Worm (Caenorhabditis elegans): ENCODE measurements around the gene marc-5.

Gene marc-5

DNA sequence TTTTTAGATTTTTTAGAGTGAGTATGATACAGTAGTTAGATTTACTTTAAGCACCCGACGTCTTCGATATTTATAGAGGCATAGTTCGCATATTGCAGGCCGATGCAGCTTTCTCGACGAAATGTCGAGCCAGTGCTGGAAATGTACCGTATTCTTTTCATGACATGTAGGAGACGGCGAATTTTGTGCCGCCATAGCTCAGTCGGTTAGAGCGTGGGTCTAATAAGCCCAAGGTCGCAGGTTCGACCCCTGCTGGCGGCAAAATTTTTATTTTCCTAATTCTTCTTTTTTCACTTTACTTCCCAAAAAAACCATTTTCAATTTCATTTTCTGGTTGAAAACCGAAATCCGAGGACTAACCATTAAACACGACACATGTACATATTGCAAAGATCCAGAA is 17.1 kb downstream of the marc-5 start (continued):
- TF ChIP-seq snpc-4 (GFP tag; optimal IDR thresholded peaks at IDR 0.05): no peak
- peak in 1 of 4 experiments; percentile 33 for TF ChIP-seq snpc-4 (tag; optimal IDR thresholded peaks at IDR 0.05)
- peak; percentile 14; the same call in 1 of the 2 replicates for TF ChIP-seq ztf-25 (GFP tag; IDR thresholded peaks at IDR 0.05)
- TF ChIP-seq lsl-1 (GFP tag; optimal IDR thresholded peaks at IDR 0.05): peak; percentile 15
- TF ChIP-seq nfyb-1 (GFP tag; IDR thresholded peaks at IDR 0.05): peak; percentile 72; the same call in 1 of the 2 replicates
- TF ChIP-seq F23B12.7 (tag; optimal IDR thresholded peaks at IDR 0.05; ENCODE audit: insufficient read depth): peak; percentile 56
- TF ChIP-seq F33H1.4 (GFP tag; IDR thresholded peaks at IDR 0.05): 0 out of 2 replicates have a peak, but pooled peaks have one; percentile 33

DNA sequence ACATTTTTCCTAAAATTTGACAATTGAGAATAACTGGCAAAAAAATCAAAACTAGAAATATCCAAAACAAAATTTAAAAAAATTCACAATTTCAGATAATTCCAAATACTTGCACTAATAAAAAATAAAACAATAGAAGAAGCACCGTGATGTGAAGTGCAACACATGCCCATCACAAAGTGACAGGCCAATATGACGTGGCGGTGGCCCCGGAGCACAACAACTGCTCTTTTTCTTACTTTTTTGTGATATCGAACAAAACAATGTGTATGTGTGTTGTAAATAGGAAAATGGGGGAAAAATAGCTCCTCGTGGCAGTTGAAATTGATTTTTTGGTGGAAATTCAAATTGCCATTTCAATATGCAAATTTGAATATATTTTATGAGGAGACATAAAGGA is 25.5 kb downstream of the marc-5 start:
- 0 out of 2 replicates have a peak, but pooled peaks have one; percentile 46 for TF ChIP-seq lir-1 (GFP tag; conservative IDR thresholded peaks at IDR 0.05)
- no peak for TF ChIP-seq hlh-26 (GFP tag; conservative IDR thresholded peaks at IDR 0.05)
- no peak for TF ChIP-seq nhr-120 (GFP tag; IDR thresholded peaks at IDR 0.05)
- peak; percentile 88 to 95 for TF ChIP-seq let-607 (tag; optimal IDR thresholded peaks at IDR 0.05)
- no peak for TF ChIP-seq snpc-4 (GFP tag; optimal IDR thresholded peaks at IDR 0.05)
- TF ChIP-seq snpc-4 (tag; optimal IDR thresholded peaks at IDR 0.05): peak in 1 of 4 experiments; percentile 50
- TF ChIP-seq dox-1 (GFP tag; IDR thresholded peaks at IDR 0.05): peak; percentile 45; the same call in 1 of the 2 replicates
- no peak for TF ChIP-seq akir-1 (GFP tag; optimal IDR thresholded peaks at IDR 0.05)
- TF ChIP-seq attf-5 (GFP tag; optimal IDR thresholded peaks at IDR 0.05): peak; percentile 7
- TF ChIP-seq ztf-22 (GFP tag; optimal IDR thresholded peaks at IDR 0.05): peak; percentile 8
- peak; percentile 88 for TF ChIP-seq nhr-80 (tag; optimal IDR thresholded peaks at IDR 0.05)
- TF ChIP-seq unc-62 (GFP tag; optimal IDR thresholded peaks at IDR 0.05): peak; percentile 91
- no peak for TF ChIP-seq cebp-1 (GFP tag; IDR thresholded peaks at IDR 0.05)
- peak; percentile 23 for TF ChIP-seq cebp-1 (tag; optimal IDR thresholded peaks at IDR 0.05)

- TF ChIP-seq unc-62 (GFP tag; optimal IDR thresholded peaks at IDR 0.05): peak; percentile 92
- no peak for TF ChIP-seq ztf-18 (tag; optimal IDR thresholded peaks at IDR 0.05)
- TF ChIP-seq Y67H2A.10 (GFP tag; conservative IDR thresholded peaks at IDR 0.05): no peak
These were observed 26.2 kb downstream of the marc-5 start for ce11 chrII:12353104-12353503.

DNA sequence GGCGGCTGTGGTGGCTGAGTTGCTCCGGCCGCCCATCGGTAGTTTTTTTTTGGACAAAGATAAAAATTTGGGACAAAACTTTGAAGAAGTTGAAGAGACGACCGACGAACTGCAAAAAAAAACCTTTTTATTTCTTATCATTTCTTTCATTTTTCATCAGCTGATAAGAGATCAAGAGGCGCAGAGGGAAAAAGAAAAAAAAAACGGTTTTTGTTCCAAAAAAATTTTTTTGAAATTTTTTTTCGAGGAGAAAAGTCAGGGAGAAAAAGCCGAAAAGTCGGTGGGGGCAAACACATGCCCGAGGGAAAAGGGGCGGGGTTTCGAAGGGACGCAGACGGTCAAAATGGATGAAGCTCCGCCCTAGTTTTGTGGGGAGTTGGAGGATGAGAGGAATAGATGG is 27.2 kb downstream of the marc-5 start, which contains the start of gene ras-1:
Gene ras-1, minus strand, starts transcription at position 129 of the 400 bp plus-strand sequence.
- TF ChIP-seq ama-1 (optimal IDR thresholded peaks at IDR 0.05) (no peak), ama-1 (GFP tag; optimal IDR thresholded peaks at IDR 0.05) (no peak), cebp-1 (GFP tag; IDR thresholded peaks at IDR 0.05) (no peak), cebp-1 (tag; optimal IDR thresholded peaks at IDR 0.05) (peak; percentile 27), ceh-40 (GFP tag; IDR thresholded peaks at IDR 0.05) (no peak), ceh-79 (tag; optimal IDR thresholded peaks at IDR 0.05) (no peak), B0035.1 (tag; optimal IDR thresholded peaks at IDR 0.05) (no peak), dpff-1 (tag; optimal IDR thresholded peaks at IDR 0.05) (no peak), egl-44 (GFP tag; IDR thresholded peaks at IDR 0.05) (no peak), lin-40 (tag; optimal IDR thresholded peaks at IDR 0.05) (peak; percentile 27), dox-1 (GFP tag; IDR thresholded peaks at IDR 0.05) (0 out of 2 replicates have a peak, but pooled peaks have one; percentile 33), lin-26 (GFP tag; IDR thresholded peaks at IDR 0.05) (no peak), T07F8.4 (tag; optimal IDR thresholded peaks at IDR 0.05) (no peak), K11D2.4 (GFP tag; IDR thresholded peaks at IDR 0.05) (peak; percentile 74), hmg-1.2 (GFP tag; IDR thresholded peaks at IDR 0.05) (peak; percentile 24; the same call in 1 of the 2 replicates), K12H6.12 (tag; optimal IDR thresholded peaks at IDR 0.05) (no peak), aptf-3 (GFP tag; IDR thresholded peaks at IDR 0.05) (no peak), nhr-80 (tag; optimal IDR thresholded peaks at IDR 0.05) (peak; percentile 64), tbp1 (GFP tag; optimal IDR thresholded peaks at IDR 0.05) (no peak), sptf-2 (GFP tag; optimal IDR thresholded peaks at IDR 0.05) (no peak), zfh-2 (GFP tag; conservative IDR thresholded peaks at IDR 0.05) (peak; percentile 70), attf-5 (GFP tag; optimal IDR thresholded peaks at IDR 0.05) (peak; percentile 38), nfya-2 (GFP tag; IDR thresholded peaks at IDR 0.05) (no peak), B0019.2 (GFP tag; conservative IDR thresholded peaks at IDR 0.05) (no peak), let-607 (tag; optimal IDR thresholded peaks at IDR 0.05) (peak in 1 of 2 experiments; percentile 39), F49E8.2 (tag; optimal IDR thresholded peaks at IDR 0.05; ENCODE audit: insufficient read depth) (no peak)

Measured in whole organism, young adult.